Fruit fly (Drosophila melanogaster) whole organism, embryonic: ENCODE results near the gene Slob.

Experiments used
- ATbp ChIP-seq: fragments of 200-800 bp; sonication (Bioruptor generic); optimal IDR thresholded peaks from 2 replicates; lab custom pipeline; 2017; ENCODE audit warnings: missing biosample characterization, mild to moderate bottlenecking, missing genetic modification characterization, missing genetic modification reagents
- Abd-B ChIP-seq: fragments of 200-800 bp; sonication (Bioruptor generic); optimal IDR thresholded peaks from 2 replicates; lab custom pipeline; 2018; ENCODE audit warnings: missing biosample characterization, mild to moderate bottlenecking, missing genetic modification characterization, moderate library complexity
- Asciz ChIP-seq: fragments of 200-800 bp; sonication (Bioruptor generic); optimal IDR thresholded peaks from 2 replicates; lab custom pipeline; 2017; ENCODE audit warnings: missing biosample characterization, mild to moderate bottlenecking, missing genetic modification characterization, missing genetic modification reagents
- Bgb ChIP-seq: fragments of 200-800 bp; sonication (Bioruptor generic); IDR thresholded peaks from 2 replicates; pipeline ENCODE4 v1.3.6; 2022; ENCODE audit warnings: missing biosample characterization, missing genetic modification characterization; ENCODE audit not compliant: partially characterized antibody
- CG10147 ChIP-seq: fragments of 200-800 bp; sonication (Bioruptor generic); optimal IDR thresholded peaks from 2 replicates; lab custom pipeline; 2019; ENCODE audit warnings: missing biosample characterization, mild to moderate bottlenecking, missing genetic modification characterization, moderate library complexity
- CG12391 ChIP-seq: fragments of 200-800 bp; sonication (Bioruptor generic); optimal IDR thresholded peaks from 3 replicates; lab custom pipeline; 2018; ENCODE audit warnings: missing biosample characterization, mild to moderate bottlenecking, missing genetic modification characterization, moderate library complexity
- CG13775 ChIP-seq: fragments of 200-800 bp; sonication (Bioruptor generic); optimal IDR thresholded peaks from 3 replicates; lab custom pipeline; 2017; ENCODE audit warnings: missing biosample characterization, mild to moderate bottlenecking, missing genetic modification characterization
- CG15514 ChIP-seq: fragments of 200-800 bp; sonication (Bioruptor generic); optimal IDR thresholded peaks from 3 replicates; lab custom pipeline; 2017; ENCODE audit warnings: missing biosample characterization, missing genetic modification characterization, mild to moderate bottlenecking, moderate library complexity, missing genetic modification reagents
- CG15601 ChIP-seq: fragments of 200-800 bp; sonication (Bioruptor generic); optimal IDR thresholded peaks from 3 replicates; lab custom pipeline; 2019; ENCODE audit warnings: missing biosample characterization, mild to moderate bottlenecking, missing genetic modification characterization, moderate library complexity
- CG15696 ChIP-seq: fragments of 200-800 bp; sonication (Bioruptor generic); optimal IDR thresholded peaks from 2 replicates; lab custom pipeline; 2019; ENCODE audit warnings: missing biosample characterization, mild to moderate bottlenecking, missing genetic modification characterization, moderate library complexity
- CG1602 ChIP-seq: fragments of 200-800 bp; sonication (Bioruptor generic); optimal IDR thresholded peaks from 3 replicates; lab custom pipeline; 2016; ENCODE audit warnings: missing biosample characterization, missing genetic modification characterization
- CG2202 ChIP-seq: fragments of 200-800 bp; sonication (Bioruptor generic); optimal IDR thresholded peaks from 2 replicates; lab custom pipeline; 2018; ENCODE audit warnings: missing biosample characterization, mild to moderate bottlenecking, missing genetic modification characterization
- CG32767 ChIP-seq: fragments of 200-800 bp; sonication (Bioruptor generic); IDR thresholded peaks from 2 replicates; pipeline ENCODE4 v1.3.6; 2022; ENCODE audit warnings: missing biosample characterization, missing genetic modification characterization
- CG7556 ChIP-seq: fragments of 200-800 bp; sonication (Bioruptor generic); optimal IDR thresholded peaks from 2 replicates; lab custom pipeline; 2017; ENCODE audit warnings: missing biosample characterization, mild to moderate bottlenecking, missing genetic modification characterization
- CG8388 ChIP-seq: fragments of 200-800 bp; sonication (Bioruptor generic); optimal IDR thresholded peaks from 2 replicates; lab custom pipeline; 2019; ENCODE audit warnings: missing biosample characterization, mild to moderate bottlenecking, missing genetic modification characterization, moderate library complexity
- Eip74EF ChIP-seq, 2 experiments: fragments of 200-800 bp in 1 of 2; fragments of >200 bp in 1 of 2; sonication (Bioruptor generic) in 1 of 2; optimal IDR thresholded peaks; 2 replicates each; lab custom pipeline; 2017 to 2019; ENCODE audit warnings: missing biosample characterization in 2 of 2, missing genetic modification characterization in 2 of 2, mild to moderate bottlenecking in 1 of 2, moderate library complexity in 1 of 2
- Ets97D ChIP-seq: fragments of 200-800 bp; sonication (Bioruptor generic); optimal IDR thresholded peaks from 3 replicates; lab custom pipeline; 2016; ENCODE audit warnings: missing biosample characterization, missing genetic modification characterization
- H15 ChIP-seq: fragments of 200-800 bp; sonication (Bioruptor generic); IDR thresholded peaks from 3 replicates; pipeline ENCODE4 v1.3.6; 2022; ENCODE audit warnings: missing biosample characterization, missing genetic modification characterization
- H2.0 ChIP-seq: fragments of 200-800 bp; sonication (Bioruptor generic); IDR thresholded peaks from 2 replicates; pipeline ENCODE4 v1.3.6; 2022; ENCODE audit warnings: missing biosample characterization, missing genetic modification characterization
- HLH3B ChIP-seq: fragments of 200-800 bp; sonication (Bioruptor generic); IDR thresholded peaks from 2 replicates; pipeline ENCODE4 v1.3.6; 2022; ENCODE audit warnings: missing biosample characterization, missing genetic modification characterization
- Kr ChIP-seq: fragments of 200-800 bp; sonication (Bioruptor generic); optimal IDR thresholded peaks from 2 replicates; lab custom pipeline; 2017; ENCODE audit warnings: missing biosample characterization, mild to moderate bottlenecking, missing genetic modification characterization
- MESR4 ChIP-seq: fragments of 200-800 bp; sonication (Bioruptor generic); optimal IDR thresholded peaks from 2 replicates; lab custom pipeline; 2018; ENCODE audit warnings: missing biosample characterization, mild to moderate bottlenecking, missing genetic modification characterization, moderate library complexity
- Sox100B ChIP-seq: fragments of 200-800 bp; sonication (Bioruptor generic); optimal IDR thresholded peaks from 3 replicates; lab custom pipeline; 2018; ENCODE audit warnings: missing biosample characterization, mild to moderate bottlenecking, missing genetic modification characterization
- Stat92E ChIP-seq, 3 experiments: fragments of >200 bp in 2 of 3; fragments of 200-800 bp in 1 of 3; sonication (Bioruptor generic) in 1 of 3; optimal IDR thresholded peaks; 2 replicates each; lab custom pipeline; 2017 to 2019; ENCODE audit warnings: missing biosample characterization in 3 of 3, missing genetic modification characterization in 3 of 3, mild to moderate bottlenecking in 1 of 3, moderate library complexity in 1 of 3
- Vsx1 ChIP-seq: fragments of 200-800 bp; sonication (Bioruptor generic); optimal IDR thresholded peaks from 2 replicates; lab custom pipeline; 2017; ENCODE audit warnings: missing biosample characterization, mild to moderate bottlenecking, missing genetic modification characterization, missing genetic modification reagents
- chif ChIP-seq, 2 experiments: fragments of 200-800 bp; sonication (Bioruptor generic); optimal IDR thresholded peaks; 3 replicates each; lab custom pipeline; 2016; ENCODE audit warnings: missing biosample characterization in 2 of 2, missing genetic modification characterization in 2 of 2
- chn ChIP-seq: fragments of 200-800 bp; sonication (Bioruptor generic); optimal IDR thresholded peaks from 2 replicates; lab custom pipeline; 2016; ENCODE audit warnings: missing biosample characterization, missing genetic modification characterization
- dpn ChIP-seq, 2 experiments: fragments of 200-800 bp; sonication (Bioruptor generic); optimal IDR thresholded peaks; 3 replicates each; lab custom pipeline; 2016; ENCODE audit warnings: missing biosample characterization in 2 of 2, missing genetic modification characterization in 2 of 2
- exex ChIP-seq: fragments of 200-800 bp; sonication (Bioruptor generic); optimal IDR thresholded peaks from 4 replicates; lab custom pipeline; 2018; ENCODE audit warnings: missing biosample characterization, mild to moderate bottlenecking, missing genetic modification characterization, moderate library complexity
- fd3F ChIP-seq: fragments of 200-800 bp; sonication (Bioruptor generic); optimal IDR thresholded peaks from 2 replicates; lab custom pipeline; 2018; ENCODE audit warnings: missing biosample characterization, mild to moderate bottlenecking, missing genetic modification characterization, moderate library complexity
- grau ChIP-seq: fragments of 200-800 bp; optimal IDR thresholded peaks from 3 replicates; lab custom pipeline; 2019; ENCODE audit warnings: missing biosample characterization, mild to moderate bottlenecking, missing genetic modification characterization, moderate library complexity
- gro ChIP-seq: fragments of 200-800 bp; sonication (Bioruptor generic); optimal IDR thresholded peaks from 2 replicates; lab custom pipeline; 2016; ENCODE audit warnings: missing biosample characterization, missing genetic modification characterization
- hbn ChIP-seq: fragments of 200-800 bp; sonication (Bioruptor generic); IDR thresholded peaks from 2 replicates; pipeline ENCODE4 v1.3.6; 2022; ENCODE audit warnings: missing biosample characterization, missing genetic modification characterization; ENCODE audit not compliant: partially characterized antibody
- her ChIP-seq: fragments of 200-800 bp; sonication (Bioruptor generic); optimal IDR thresholded peaks from 2 replicates; lab custom pipeline; 2016; ENCODE audit warnings: missing biosample characterization, missing genetic modification characterization
- maf-S ChIP-seq: fragments of 200-800 bp; sonication (Bioruptor generic); optimal IDR thresholded peaks from 2 replicates; lab custom pipeline; 2016; ENCODE audit warnings: missing biosample characterization, missing genetic modification characterization
- otp ChIP-seq: fragments of 200-800 bp; sonication (Bioruptor generic); IDR thresholded peaks from 3 replicates; pipeline ENCODE4, ENCODE4 v1.3.6; 2022; ENCODE audit warnings: missing biosample characterization, missing genetic modification characterization
- pan ChIP-seq, 4 experiments: fragments of >200 bp in 3 of 4; fragments of 200-800 bp in 1 of 4; sonication (Bioruptor generic) in 1 of 4; optimal IDR thresholded peaks in 3 of 4; IDR thresholded peaks in 1 of 4; 2 replicates each; pipeline versions ENCODE4 v1.3.6 to Lab custom; 2017 to 2022; ENCODE audit warnings: missing biosample characterization in 2 of 4, missing genetic modification characterization in 2 of 4, mixed read lengths in 1 of 4
- pros ChIP-seq: fragments of 200-800 bp; sonication (Bioruptor generic); optimal IDR thresholded peaks from 3 replicates; lab custom pipeline; 2019; ENCODE audit warnings: missing biosample characterization, mild to moderate bottlenecking, missing genetic modification characterization, moderate library complexity
- row ChIP-seq: fragments of 200-800 bp; sonication (Bioruptor generic); IDR thresholded peaks from 3 replicates; pipeline ENCODE4 v1.3.6; 2022; ENCODE audit warnings: missing biosample characterization, missing genetic modification characterization
- shn ChIP-seq: fragments of 200-800 bp; sonication (Bioruptor generic); optimal IDR thresholded peaks from 3 replicates; lab custom pipeline; 2016; ENCODE audit warnings: missing biosample characterization, missing genetic modification characterization
- sim ChIP-seq: fragments of 200-800 bp; sonication (Bioruptor generic); IDR thresholded peaks from 2 replicates; pipeline ENCODE4 v1.3.6; 2022; ENCODE audit warnings: missing biosample characterization, missing genetic modification characterization
- sisA ChIP-seq: fragments of 200-800 bp; sonication (Bioruptor generic); IDR thresholded peaks from 2 replicates; pipeline ENCODE4 v1.3.6; 2022; ENCODE audit warnings: missing biosample characterization, missing genetic modification characterization
- sna ChIP-seq: fragments of 200-800 bp; sonication (Bioruptor generic); IDR thresholded peaks from 2 replicates; pipeline ENCODE4 v1.3.6; 2022; ENCODE audit warnings: missing biosample characterization, missing genetic modification characterization; ENCODE audit not compliant: partially characterized antibody
- ssp ChIP-seq: fragments of 200-800 bp; sonication (Bioruptor generic); IDR thresholded peaks from 2 replicates; pipeline ENCODE4 v1.3.6; 2022; ENCODE audit warnings: missing biosample characterization, missing genetic modification characterization
- sug ChIP-seq: fragments of 200-800 bp; optimal IDR thresholded peaks from 2 replicates; lab custom pipeline; 2019; ENCODE audit warnings: missing biosample characterization, mild to moderate bottlenecking, missing genetic modification characterization, moderate library complexity
- tna ChIP-seq: fragments of 200-800 bp; sonication (Bioruptor generic); IDR thresholded peaks from 2 replicates; pipeline ENCODE4 v1.3.6; 2022; ENCODE audit warnings: missing biosample characterization, missing genetic modification characterization; ENCODE audit not compliant: partially characterized antibody
- trh ChIP-seq: fragments of 200-800 bp; sonication (Bioruptor generic); optimal IDR thresholded peaks from 2 replicates; lab custom pipeline; 2016; ENCODE audit warnings: missing biosample characterization, missing genetic modification characterization
- tx ChIP-seq: fragments of 200-800 bp; sonication (Bioruptor generic); optimal IDR thresholded peaks from 2 replicates; lab custom pipeline; 2016; ENCODE audit warnings: missing biosample characterization, missing genetic modification characterization
- unc-4 ChIP-seq: fragments of 200-800 bp; sonication (Bioruptor generic); IDR thresholded peaks from 2 replicates; pipeline ENCODE4 v1.3.6; 2022; ENCODE audit warnings: missing biosample characterization, missing genetic modification characterization; ENCODE audit not compliant: partially characterized antibody

Slob gene

dm6 chr2L:7632783-7633182 lies 42.1 kb downstream of the Slob start (continued):
- TF ChIP-seq fd3F (GFP tag; lab: Kevin White, UChicago) (no peak), sim (GFP tag; lab: Robert Waterston, UW) (no peak), Eip74EF (GFP tag; optimal IDR thresholded peaks at IDR 0.05; lab: Kevin White, UChicago) (peak in 1 of 2 experiments; percentile 44), pros (GFP tag; lab: Kevin White, UChicago) (peak; percentile 12), Kr (GFP tag; lab: Kevin White, UChicago) (peak; percentile 65), Ets97D (no peak), chif (GFP tag; optimal IDR thresholded peaks at IDR 0.05; lab: Kevin White, UChicago) (peak; percentile 40 to 78), CG15514 (GFP tag; lab: Kevin White, UChicago) (no peak), CG10147 (GFP tag; lab: Kevin White, UChicago) (no peak), ATbp (GFP tag; lab: Kevin White, UChicago) (peak; percentile 39), CG12391 (tag; lab: Kevin White, UChicago) (peak; percentile 67), H2.0 (GFP tag; lab: Robert Waterston, UW) (peak; percentile 37; the same call in 1 of the 2 replicates), tx (GFP tag; lab: Kevin White, UChicago) (no peak), unc-4 (GFP tag; lab: Robert Waterston, UW) (no peak), Stat92E (GFP tag; optimal IDR thresholded peaks at IDR 0.05; lab: Kevin White, UChicago) (peak in 1 of 3 experiments; percentile 56), Vsx1 (GFP tag; lab: Kevin White, UChicago) (peak; percentile 23), CG13775 (GFP tag; lab: Kevin White, UChicago) (peak; percentile 48), trh (peak; percentile 11), Bgb (GFP tag; lab: Robert Waterston, UW) (no peak), MESR4 (GFP tag; lab: Kevin White, UChicago) (no peak), CG15696 (peak; percentile 67), sisA (GFP tag; lab: Robert Waterston, UW) (peak; percentile 23; the same call in 1 of the 2 replicates), row (GFP tag; lab: Robert Waterston, UW) (peak; percentile 67), hbn (GFP tag; lab: Robert Waterston, UW) (no peak), tna (GFP tag; lab: Robert Waterston, UW) (no peak), chn (GFP tag; lab: Kevin White, UChicago) (peak; percentile 62), Sox100B (no peak), exex (tag; lab: Kevin White, UChicago) (no peak), her (GFP tag; lab: Kevin White, UChicago) (no peak), CG1602 (GFP tag; lab: Kevin White, UChicago) (peak; percentile 60), ssp (GFP tag; lab: Robert Waterston, UW) (no peak), sug (tag; lab: Kevin White, UChicago) (no peak), Asciz (GFP tag; lab: Kevin White, UChicago) (no peak), shn (peak; percentile 12), grau (peak; percentile 50), CG2202 (tag; lab: Kevin White, UChicago) (peak; percentile 68), gro (no peak), otp (GFP tag; lab: Robert Waterston, UW) (peak; percentile 60; the same call in 2 of the 3 replicates), Abd-B (GFP tag; lab: Kevin White, UChicago) (peak; percentile 39), H15 (GFP tag; lab: Robert Waterston, UW) (no peak), dpn (GFP tag; optimal IDR thresholded peaks at IDR 0.05; lab: Kevin White, UChicago) (peak; percentile 30 to 33), CG15601 (no peak), CG7556 (GFP tag; lab: Kevin White, UChicago) (peak; percentile 28), pan (optimal IDR thresholded peaks at IDR 0.05; lab: Kevin White, UChicago) (peak in 1 of 2 experiments; percentile 41), pan (GFP tag; optimal IDR thresholded peaks at IDR 0.05 in 1 of 2, IDR thresholded peaks at IDR 0.05 in 1 of 2) (peak in 1 of 2 experiments; percentile 41), sna (no peak), maf-S (GFP tag; lab: Kevin White, UChicago) (no peak), CG32767 (GFP tag; lab: Robert Waterston, UW) (no peak), CG8388 (GFP tag; lab: Kevin White, UChicago) (peak; percentile 57), HLH3B (GFP tag; lab: Robert Waterston, UW) (no peak)
